Worm (Caenorhabditis elegans): ENCODE measurements around the gene phf-10.

phf-10 gene

ce11 chrV:350822-351221 is 39.5 kb upstream of the phf-10 start:
- peak; percentile 76 for TF ChIP-seq nfya-1 (tag; optimal IDR thresholded peaks at IDR 0.05; ENCODE audit: insufficient read depth)
- no peak for TF ChIP-seq unc-62 (GFP tag; optimal IDR thresholded peaks at IDR 0.05)

DNA sequence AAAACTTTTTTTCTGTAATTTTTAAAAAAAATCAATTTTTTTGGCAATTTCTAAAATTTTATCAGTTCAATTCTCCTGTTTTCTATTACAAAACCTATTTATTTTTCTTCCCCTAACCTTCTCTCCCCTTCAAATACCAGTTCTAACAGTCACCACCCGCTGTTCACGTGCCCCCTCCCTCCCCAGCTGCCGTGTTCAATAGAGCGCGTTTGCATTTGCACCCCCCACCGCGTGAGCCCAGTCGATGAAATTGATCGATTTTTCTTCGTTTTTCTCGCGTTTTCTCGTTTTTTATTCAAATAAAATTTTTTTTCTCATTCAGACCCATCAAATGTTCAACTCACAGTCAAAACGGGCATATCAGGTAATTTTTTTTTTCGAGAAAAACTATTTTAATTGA is 37.7 kb upstream of the phf-10 start, which contains the start of gene atg-9:
Gene atg-9, plus strand, starts transcription at position 332 of the 400 bp plus-strand sequence.
- TF ChIP-seq nhr-12 (tag; optimal IDR thresholded peaks at IDR 0.05) (no peak), nhr-237 (tag; optimal IDR thresholded peaks at IDR 0.05) (no peak), ztf-11 (tag; optimal IDR thresholded peaks at IDR 0.05) (no peak), nhr-11 (tag; optimal IDR thresholded peaks at IDR 0.05) (no peak), nhr-25 (tag; optimal IDR thresholded peaks at IDR 0.05) (peak; percentile 86), fkh-2 (tag; optimal IDR thresholded peaks at IDR 0.05) (no peak), nfya-1 (tag; optimal IDR thresholded peaks at IDR 0.05; ENCODE audit: insufficient read depth) (peak; percentile 75), hmg-11 (tag; optimal IDR thresholded peaks at IDR 0.05) (peak; percentile 76), ztf-4 (tag; optimal IDR thresholded peaks at IDR 0.05) (peak; percentile 40), nhr-28 (tag; optimal IDR thresholded peaks at IDR 0.05) (no peak), lin-15B (tag; optimal IDR thresholded peaks at IDR 0.05) (peak; percentile 80), sea-2 (GFP tag; optimal IDR thresholded peaks at IDR 0.05) (no peak), pqm-1 (tag; optimal IDR thresholded peaks at IDR 0.05) (peak; percentile 4), nhr-76 (tag; optimal IDR thresholded peaks at IDR 0.05) (no peak), ama-1 (optimal IDR thresholded peaks at IDR 0.05) (peak; percentile 70), egl-27 (tag; optimal IDR thresholded peaks at IDR 0.05) (no peak), daf-12 (tag; optimal IDR thresholded peaks at IDR 0.05) (no peak), zag-1 (tag; optimal IDR thresholded peaks at IDR 0.05) (no peak), jun-1 (tag; optimal IDR thresholded peaks at IDR 0.05) (peak; percentile 42), mdl-1 (tag; optimal IDR thresholded peaks at IDR 0.05) (peak; percentile 78), lsy-12 (tag; optimal IDR thresholded peaks at IDR 0.05) (peak; percentile 55), ceh-28 (tag; optimal IDR thresholded peaks at IDR 0.05) (peak; percentile 59), aly-2 (tag; optimal IDR thresholded peaks at IDR 0.05) (no peak), lin-39 (tag; optimal IDR thresholded peaks at IDR 0.05) (peak; percentile 74), nhr-67 (tag; optimal IDR thresholded peaks at IDR 0.05) (no peak), R02D3.7 (tag; optimal IDR thresholded peaks at IDR 0.05) (peak; percentile 38), elt-2 (tag; optimal IDR thresholded peaks at IDR 0.05) (peak; percentile 59), unc-62 (GFP tag; optimal IDR thresholded peaks at IDR 0.05) (no peak), nhr-23 (tag; optimal IDR thresholded peaks at IDR 0.05) (peak; percentile 77), mml-1 (tag; optimal IDR thresholded peaks at IDR 0.05) (peak; percentile 46), elt-3 (tag; optimal IDR thresholded peaks at IDR 0.05) (no peak), snpc-4 (tag; optimal IDR thresholded peaks at IDR 0.05) (peak; percentile 78), elt-1 (tag; optimal IDR thresholded peaks at IDR 0.05) (no peak), ceh-82 (tag; optimal IDR thresholded peaks at IDR 0.05) (no peak), ZK546.5 (tag; optimal IDR thresholded peaks at IDR 0.05) (no peak), eor-1 (tag; optimal IDR thresholded peaks at IDR 0.05) (no peak), pha-4 (tag; optimal IDR thresholded peaks at IDR 0.05) (peak; percentile 89), egl-5 (tag; optimal IDR thresholded peaks at IDR 0.05) (no peak), fos-1 (tag; optimal IDR thresholded peaks at IDR 0.05) (no peak), nhr-77 (tag; optimal IDR thresholded peaks at IDR 0.05) (no peak), skn-1 (tag; optimal IDR thresholded peaks at IDR 0.05) (no peak), nhr-43 (tag; optimal IDR thresholded peaks at IDR 0.05; ENCODE audit: poor library complexity, severe bottlenecking) (no peak), tbx-2 (tag; optimal IDR thresholded peaks at IDR 0.05) (no peak), fkh-10 (GFP tag; optimal IDR thresholded peaks at IDR 0.05) (no peak), ceh-9 (tag; optimal IDR thresholded peaks at IDR 0.05) (no peak), unc-39 (tag; optimal IDR thresholded peaks at IDR 0.05) (no peak), ceh-16 (tag; optimal IDR thresholded peaks at IDR 0.05) (no peak)

Measured in whole organism, L3 larva.